Worm (Caenorhabditis elegans): ENCODE results near the gene hacd-1.

hacd-1 gene

DNA sequence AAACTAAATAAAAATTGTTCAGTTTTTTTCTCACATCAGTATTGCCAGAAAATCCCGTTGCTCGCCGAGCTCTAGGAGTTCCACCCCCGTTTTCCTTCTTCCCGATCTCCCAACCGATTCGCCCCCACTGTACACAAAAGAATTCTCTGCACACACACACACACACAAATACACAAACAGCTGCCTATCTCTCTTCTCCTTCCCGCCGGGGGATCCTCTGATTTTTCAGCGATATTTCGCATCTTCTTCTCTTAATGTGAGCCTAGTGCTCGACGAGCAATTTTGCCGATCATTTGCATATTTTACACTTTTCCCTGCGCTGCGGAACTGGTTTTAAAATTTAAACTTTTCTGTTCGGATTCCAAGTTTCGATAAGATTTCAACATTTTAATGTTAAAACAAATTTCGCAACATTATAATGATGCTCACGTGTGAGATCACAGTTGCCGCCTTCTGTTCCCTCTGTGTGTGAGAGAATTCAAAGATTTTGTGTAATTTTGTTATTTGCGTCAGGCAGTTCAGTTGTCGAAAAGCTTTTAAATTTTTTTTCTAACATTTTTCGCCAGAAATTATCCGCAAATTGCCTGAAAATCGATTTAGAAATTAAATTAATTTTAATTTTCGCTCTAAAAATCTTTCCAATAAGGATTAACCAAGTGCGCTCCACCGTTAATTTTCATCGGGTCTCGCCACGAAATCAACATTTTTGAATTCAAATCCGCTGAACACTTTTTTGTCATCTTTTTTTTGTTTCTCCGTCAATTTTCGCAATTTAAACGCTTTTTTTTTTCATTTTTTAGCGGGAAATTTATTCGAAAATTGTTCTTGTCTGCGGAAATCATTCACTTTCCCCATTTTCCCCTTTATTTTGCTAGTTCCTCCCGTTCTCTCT, 11.2 kb downstream of the hacd-1 start:
- no peak for TF ChIP-seq ceh-43 (GFP tag; optimal IDR thresholded peaks at IDR 0.05)
- TF ChIP-seq lin-13 (tag; optimal IDR thresholded peaks at IDR 0.05) = no peak
- peak; percentile 80 for TF ChIP-seq ces-1 (GFP tag; optimal IDR thresholded peaks at IDR 0.05)
- TF ChIP-seq blmp-1 (tag; optimal IDR thresholded peaks at IDR 0.05) = no peak
- no peak for TF ChIP-seq M03D4.4 (tag; optimal IDR thresholded peaks at IDR 0.05)
- TF ChIP-seq unc-62 (GFP tag; optimal IDR thresholded peaks at IDR 0.05) = peak; percentile 23
- TF ChIP-seq pha-4 (tag; optimal IDR thresholded peaks at IDR 0.05) = peak; percentile 32
- TF ChIP-seq elt-1 (tag; optimal IDR thresholded peaks at IDR 0.05; ENCODE audit: borderline replicate concordance, insufficient read depth) = no peak
- TF ChIP-seq elt-3 (tag; optimal IDR thresholded peaks at IDR 0.05) = no peak
- no peak for TF ChIP-seq nhr-2 (tag; optimal IDR thresholded peaks at IDR 0.05)
- peak; percentile 47 for TF ChIP-seq lsy-2 (tag; optimal IDR thresholded peaks at IDR 0.05)
- TF ChIP-seq nhr-76 (tag; optimal IDR thresholded peaks at IDR 0.05) = no peak
- TF ChIP-seq mls-2 (tag; optimal IDR thresholded peaks at IDR 0.05) = no peak
- TF ChIP-seq sptf-1 (tag; optimal IDR thresholded peaks at IDR 0.05) = no peak
- TF ChIP-seq sem-2 (GFP tag; optimal IDR thresholded peaks at IDR 0.05) = no peak
- peak; percentile 64 for TF ChIP-seq unc-120 (tag; optimal IDR thresholded peaks at IDR 0.05; ENCODE audit: poor library complexity, severe bottlenecking)
- no peak for TF ChIP-seq lin-32 (GFP tag; optimal IDR thresholded peaks at IDR 0.05)
- no peak for TF ChIP-seq zip-8 (tag; optimal IDR thresholded peaks at IDR 0.05)
- TF ChIP-seq drap-1 (GFP tag; optimal IDR thresholded peaks at IDR 0.05) = no peak
- TF ChIP-seq nhr-28 (tag; optimal IDR thresholded peaks at IDR 0.05) = no peak
- no peak for TF ChIP-seq bed-3 (GFP tag; optimal IDR thresholded peaks at IDR 0.05)
- no peak for TF ChIP-seq cnd-1 (tag; optimal IDR thresholded peaks at IDR 0.05)
- TF ChIP-seq nhr-237 (tag; optimal IDR thresholded peaks at IDR 0.05) = peak; percentile 10
- no peak for TF ChIP-seq ztf-11 (tag; optimal IDR thresholded peaks at IDR 0.05)
- no peak for TF ChIP-seq ceh-39 (tag; optimal IDR thresholded peaks at IDR 0.05)
- no peak for TF ChIP-seq snpc-4 (tag; optimal IDR thresholded peaks at IDR 0.05)
- TF ChIP-seq hlh-1 (tag; optimal IDR thresholded peaks at IDR 0.05) = peak; percentile 95
- peak; percentile 64 for TF ChIP-seq mep-1 (tag; optimal IDR thresholded peaks at IDR 0.05)
- no peak for TF ChIP-seq flh-1 (GFP tag; optimal IDR thresholded peaks at IDR 0.05)
- TF ChIP-seq mab-5 (tag; optimal IDR thresholded peaks at IDR 0.05) = no peak

DNA sequence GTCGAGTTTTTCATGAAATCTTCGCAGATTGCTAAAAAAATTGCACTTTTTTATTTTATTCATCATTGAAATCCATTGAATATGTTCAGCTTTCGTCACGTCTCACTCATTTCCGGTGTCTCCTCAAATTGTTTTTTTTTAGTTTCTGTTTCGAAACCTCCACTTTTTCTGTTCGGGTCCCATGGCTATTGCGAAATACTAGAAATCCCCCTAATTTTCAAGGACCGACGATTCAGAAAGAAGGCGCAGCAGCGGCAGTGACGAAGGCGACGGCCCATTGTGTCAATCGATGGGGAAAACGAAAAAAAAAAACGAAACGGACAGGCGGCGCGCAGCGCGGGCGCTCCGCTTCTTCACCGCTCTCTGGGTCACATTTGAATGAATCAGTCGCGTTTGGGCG, 11.8 kb downstream of the hacd-1 start:
- no peak for TF ChIP-seq lsy-2 (tag; optimal IDR thresholded peaks at IDR 0.05)
- TF ChIP-seq ceh-39 (tag; optimal IDR thresholded peaks at IDR 0.05) = no peak
- no peak for TF ChIP-seq cnd-1 (tag; optimal IDR thresholded peaks at IDR 0.05)

DNA sequence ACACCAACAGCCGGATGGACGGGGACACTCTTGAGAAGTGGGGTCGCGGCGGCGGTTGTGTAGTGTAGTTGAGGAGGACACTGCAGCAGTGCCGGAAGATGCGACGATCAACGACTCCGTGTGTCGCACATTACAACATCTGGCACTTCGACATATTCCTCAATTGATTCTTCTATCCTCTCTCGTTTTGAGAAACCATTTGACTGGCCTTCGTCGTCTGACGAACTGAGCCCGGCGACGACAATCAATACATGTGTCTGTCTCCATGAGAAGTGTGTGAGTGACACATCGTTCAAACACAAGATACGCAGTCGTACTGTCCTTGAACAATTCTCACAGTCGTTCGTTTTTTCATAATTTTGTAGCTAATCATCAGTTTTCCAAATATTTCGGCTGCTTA, 12.4 kb downstream of the hacd-1 start:
- TF ChIP-seq blmp-1 (tag; optimal IDR thresholded peaks at IDR 0.05) (no peak), lsy-2 (tag; optimal IDR thresholded peaks at IDR 0.05) (no peak), bed-3 (GFP tag; optimal IDR thresholded peaks at IDR 0.05) (no peak), elt-3 (tag; optimal IDR thresholded peaks at IDR 0.05) (no peak), nhr-2 (tag; optimal IDR thresholded peaks at IDR 0.05) (no peak), nhr-12 (tag; optimal IDR thresholded peaks at IDR 0.05) (no peak), elt-1 (tag; optimal IDR thresholded peaks at IDR 0.05; ENCODE audit: borderline replicate concordance, insufficient read depth) (no peak), cnd-1 (tag; optimal IDR thresholded peaks at IDR 0.05) (peak; percentile 16), pha-4 (tag; optimal IDR thresholded peaks at IDR 0.05) (no peak), nhr-237 (tag; optimal IDR thresholded peaks at IDR 0.05) (no peak), ces-1 (GFP tag; optimal IDR thresholded peaks at IDR 0.05) (no peak), ceh-43 (GFP tag; optimal IDR thresholded peaks at IDR 0.05) (no peak), flh-1 (GFP tag; optimal IDR thresholded peaks at IDR 0.05) (no peak), sptf-1 (tag; optimal IDR thresholded peaks at IDR 0.05) (no peak), ceh-83 (GFP tag; optimal IDR thresholded peaks at IDR 0.05) (no peak), zip-8 (tag; optimal IDR thresholded peaks at IDR 0.05) (no peak), M03D4.4 (tag; optimal IDR thresholded peaks at IDR 0.05) (no peak), unc-62 (GFP tag; optimal IDR thresholded peaks at IDR 0.05) (peak; percentile 49), nhr-76 (tag; optimal IDR thresholded peaks at IDR 0.05) (no peak), hlh-1 (tag; optimal IDR thresholded peaks at IDR 0.05) (peak; percentile 10)
